Fruit fly (Drosophila melanogaster): ENCODE measurements around the gene CG14408.
A peak's percentile ranks its signal among the peaks of the same experiment; 100 is the strongest.

Gene CG14408

DNA sequence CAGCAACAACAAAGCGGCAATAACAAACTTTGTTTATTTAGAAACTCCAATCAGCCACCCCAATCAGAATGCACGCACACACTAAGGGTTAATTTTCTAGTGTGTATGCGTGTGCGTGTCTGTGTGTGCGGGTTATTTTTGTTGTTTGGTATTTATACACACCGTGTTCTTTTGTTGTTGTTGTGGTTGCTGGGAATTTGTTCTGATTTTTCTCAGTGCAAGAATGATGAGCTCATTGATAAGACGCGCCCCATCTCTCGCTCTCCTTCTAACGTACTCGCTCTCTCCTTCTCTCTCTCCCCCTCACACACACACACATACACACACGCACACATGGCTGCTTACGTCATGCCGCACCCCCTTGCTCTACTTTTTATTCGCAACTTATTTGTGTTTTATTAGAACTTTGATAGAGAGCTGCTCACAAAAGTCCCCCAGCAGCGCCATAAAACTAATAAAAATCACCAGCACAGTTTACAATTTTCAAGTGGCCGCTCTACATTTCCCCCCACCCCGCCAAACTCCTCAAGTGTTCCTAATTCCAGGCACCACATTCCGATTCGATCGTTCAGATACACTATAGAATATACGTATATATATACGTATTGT, 8.0 kb upstream of the CG14408 start (continued):
- TF ChIP-seq pfk (GFP tag; optimal IDR thresholded peaks at IDR 0.05) (no peak), hkb (optimal IDR thresholded peaks at IDR 0.05) (no peak), hkb (GFP tag; IDR thresholded peaks at IDR 0.05) (no peak), YL-1 (GFP tag; optimal IDR thresholded peaks at IDR 0.05) (peak; percentile 45), grn (GFP tag; optimal IDR thresholded peaks at IDR 0.05) (peak; percentile 83), luna (GFP tag; optimal IDR thresholded peaks at IDR 0.05) (no peak), seq (GFP tag; IDR thresholded peaks at IDR 0.05) (peak; percentile 46; the same call in 1 of the 2 replicates), CG14667 (GFP tag; IDR thresholded peaks at IDR 0.05) (peak; percentile 41; the same call in 1 of the 2 replicates), Poxn (GFP tag; IDR thresholded peaks at IDR 0.05) (no peak), dmrt99B (tag; optimal IDR thresholded peaks at IDR 0.05) (peak; percentile 30), knrl (GFP tag; IDR thresholded peaks at IDR 0.05; ENCODE audit: partially characterized antibody) (no peak), peb (GFP tag; IDR thresholded peaks at IDR 0.05) (no peak), CG9797 (GFP tag; optimal IDR thresholded peaks at IDR 0.05) (no peak), CG13287 (GFP tag; IDR thresholded peaks at IDR 0.05; ENCODE audit: partially characterized antibody) (no peak), Ets65A (GFP tag) (peak; percentile 76), CG10321 (GFP tag; IDR thresholded peaks at IDR 0.05) (no peak), CG15269 (tag; optimal IDR thresholded peaks at IDR 0.05) (peak; percentile 35), Abd-B (GFP tag; optimal IDR thresholded peaks at IDR 0.05) (no peak), lola (GFP tag; optimal IDR thresholded peaks at IDR 0.05) (no peak), E2f1 (GFP tag; IDR thresholded peaks at IDR 0.05) (peak; percentile 14; the same call in 1 of the 2 replicates), pb (GFP tag; optimal IDR thresholded peaks at IDR 0.05) (peak; percentile 4), tup (GFP tag; optimal IDR thresholded peaks at IDR 0.05) (no peak), CG16863 (GFP tag; optimal IDR thresholded peaks at IDR 0.05) (peak; percentile 34), CG17328 (GFP tag; IDR thresholded peaks at IDR 0.05) (peak; percentile 66), CG12391 (tag; optimal IDR thresholded peaks at IDR 0.05) (peak; percentile 7), CG6272 (GFP tag; IDR thresholded peaks at IDR 0.05) (no peak), B-H2 (GFP tag; optimal IDR thresholded peaks at IDR 0.05) (no peak), Fer3 (tag; optimal IDR thresholded peaks at IDR 0.05) (peak; percentile 54), salm (tag; optimal IDR thresholded peaks at IDR 0.05) (no peak), al (GFP tag; IDR thresholded peaks at IDR 0.05) (peak; percentile 61), Trl (optimal IDR thresholded peaks at IDR 0.05) (peak in 1 of 2 experiments; percentile 83), Trl (GFP tag; optimal IDR thresholded peaks at IDR 0.05) (peak; percentile 65), Meics (GFP tag; optimal IDR thresholded peaks at IDR 0.05) (peak; percentile 65), CG31441 (GFP tag; IDR thresholded peaks at IDR 0.05) (no peak; the same call in 1 of the 2 replicates), Aef1 (GFP tag; IDR thresholded peaks at IDR 0.05) (peak; percentile 71), Deaf1 (tag; optimal IDR thresholded peaks at IDR 0.05) (no peak), gsb (GFP tag; IDR thresholded peaks at IDR 0.05) (peak; percentile 38; the same call in 1 of the 2 replicates), jumu (GFP tag; optimal IDR thresholded peaks at IDR 0.05) (peak; percentile 28), ap (GFP tag; IDR thresholded peaks at IDR 0.05) (no peak), tll (GFP tag; optimal IDR thresholded peaks at IDR 0.05) (no peak), Dip2 (GFP tag; IDR thresholded peaks at IDR 0.05) (no peak), ftz-f1 (GFP tag; optimal IDR thresholded peaks at IDR 0.05) (no peak), ken (GFP tag; IDR thresholded peaks at IDR 0.05) (0 out of 3 replicates have a peak, but pooled peaks have one; percentile 35), CG5245 (GFP tag; optimal IDR thresholded peaks at IDR 0.05) (peak; percentile 4), HLH4C (GFP tag; IDR thresholded peaks at IDR 0.05; ENCODE audit: partially characterized antibody) (no peak), CG13424 (tag; optimal IDR thresholded peaks at IDR 0.05) (peak; percentile 22), run (tag; optimal IDR thresholded peaks at IDR 0.05) (no peak), pum (GFP tag; optimal IDR thresholded peaks at IDR 0.05) (peak; percentile 15), vvl (GFP tag; IDR thresholded peaks at IDR 0.05) (peak; percentile 80), unc-4 (GFP tag; IDR thresholded peaks at IDR 0.05; ENCODE audit: partially characterized antibody) (no peak), hbn (GFP tag; IDR thresholded peaks at IDR 0.05; ENCODE audit: partially characterized antibody) (no peak)

All from whole organism, embryonic.